Fruit fly (Drosophila melanogaster): Measurements from ENCODE around the gene Acbp5.

The Acbp5 gene

dm6 chr3L:8767876-8768275 is 20.5 kb downstream of the Acbp5 start (continued):
- TF ChIP-seq CG10267 (tag; optimal IDR thresholded peaks at IDR 0.05) (no peak), CG6254 (GFP tag; optimal IDR thresholded peaks at IDR 0.05) (no peak), CG13296 (GFP tag; optimal IDR thresholded peaks at IDR 0.05) (peak; percentile 36), CG10565 (GFP tag; optimal IDR thresholded peaks at IDR 0.05) (no peak), CG9727 (GFP tag; optimal IDR thresholded peaks at IDR 0.05) (peak; percentile 57), CG9609 (GFP tag; optimal IDR thresholded peaks at IDR 0.05) (peak; percentile 16), bigmax (GFP tag; optimal IDR thresholded peaks at IDR 0.05) (no peak), ab (GFP tag; optimal IDR thresholded peaks at IDR 0.05) (no peak), CG12391 (tag; optimal IDR thresholded peaks at IDR 0.05) (peak; percentile 25), pho (GFP tag; optimal IDR thresholded peaks at IDR 0.05) (peak; percentile 42), tll (GFP tag; optimal IDR thresholded peaks at IDR 0.05) (no peak), CG3065 (GFP tag; optimal IDR thresholded peaks at IDR 0.05) (no peak), sens (GFP tag) (peak; percentile 72), ac (GFP tag; optimal IDR thresholded peaks at IDR 0.05) (no peak), Fer1 (GFP tag; optimal IDR thresholded peaks at IDR 0.05) (peak; percentile 48), CG15514 (GFP tag; optimal IDR thresholded peaks at IDR 0.05) (peak; percentile 27), CG14014 (GFP tag; IDR thresholded peaks at IDR 0.05) (no peak; the same call in 1 of the 2 replicates), pum (GFP tag; optimal IDR thresholded peaks at IDR 0.05) (no peak), Dad (GFP tag; optimal IDR thresholded peaks at IDR 0.05) (peak; percentile 11), E2f2 (GFP tag; IDR thresholded peaks at IDR 0.05) (no peak), Tbp (GFP tag; optimal IDR thresholded peaks at IDR 0.05) (no peak), CG7556 (GFP tag; optimal IDR thresholded peaks at IDR 0.05) (peak; percentile 64), Med (GFP tag) (peak; percentile 85), TFAM (GFP tag; optimal IDR thresholded peaks at IDR 0.05) (no peak), CG10431 (GFP tag; optimal IDR thresholded peaks at IDR 0.05) (no peak), CG7786 (GFP tag; optimal IDR thresholded peaks at IDR 0.05) (peak; percentile 57), CG1792 (GFP tag; optimal IDR thresholded peaks at IDR 0.05) (no peak), NfI (GFP tag; optimal IDR thresholded peaks at IDR 0.05) (peak; percentile 38), row (GFP tag; IDR thresholded peaks at IDR 0.05) (peak; percentile 70), Ssrp (tag; optimal IDR thresholded peaks at IDR 0.05) (no peak), CkIIα-i1 (GFP tag; IDR thresholded peaks at IDR 0.05) (no peak), toy (GFP tag; IDR thresholded peaks at IDR 0.05) (no peak), Bdp1 (GFP tag; optimal IDR thresholded peaks at IDR 0.05) (peak; percentile 2), CG32767 (GFP tag; IDR thresholded peaks at IDR 0.05) (peak; percentile 48; the same call in 1 of the 2 replicates), BEAF-32 (GFP tag; optimal IDR thresholded peaks at IDR 0.05) (no peak), CG8944 (GFP tag; optimal IDR thresholded peaks at IDR 0.05) (no peak), HmgD (GFP tag; optimal IDR thresholded peaks at IDR 0.05) (no peak), tna (GFP tag; IDR thresholded peaks at IDR 0.05; ENCODE audit: partially characterized antibody) (no peak), ap (GFP tag; IDR thresholded peaks at IDR 0.05) (no peak), Lpt (GFP tag; optimal IDR thresholded peaks at IDR 0.05) (no peak), jumu (GFP tag; optimal IDR thresholded peaks at IDR 0.05) (no peak), ash1 (GFP tag; optimal IDR thresholded peaks at IDR 0.05) (no peak), CG33213 (GFP tag; optimal IDR thresholded peaks at IDR 0.05) (no peak), CG9437 (GFP tag; optimal IDR thresholded peaks at IDR 0.05) (peak; percentile 70), CG1602 (GFP tag; optimal IDR thresholded peaks at IDR 0.05) (no peak), CG34376 (GFP tag; optimal IDR thresholded peaks at IDR 0.05) (peak; percentile 8), Usf (GFP tag; optimal IDR thresholded peaks at IDR 0.05) (peak; percentile 27), hkb (optimal IDR thresholded peaks at IDR 0.05) (no peak), hkb (GFP tag; IDR thresholded peaks at IDR 0.05) (no peak), D19A (tag; optimal IDR thresholded peaks at IDR 0.05) (no peak), CG15269 (tag; optimal IDR thresholded peaks at IDR 0.05) (peak; percentile 69), fd96Cb (tag; optimal IDR thresholded peaks at IDR 0.05) (no peak)

All from whole organism, embryonic.